Fruit fly (Drosophila melanogaster): Measurements from ENCODE around the gene pst.

The pst gene

dm6 chr3L:7356386-7357117 is 3.5 kb downstream of the pst start, which contains the start of gene CTCF (continued):
- TF ChIP-seq CG32532 (GFP tag; IDR thresholded peaks at IDR 0.05) (peak; percentile 54; the same call in 1 of the 2 replicates), Drgx (GFP tag; IDR thresholded peaks at IDR 0.05) (peak; percentile 26; the same call in 1 of the 2 replicates), CG9817 (tag; optimal IDR thresholded peaks at IDR 0.05) (peak; percentile 16), CG15011 (GFP tag; optimal IDR thresholded peaks at IDR 0.05) (no peak), CG11504 (tag; optimal IDR thresholded peaks at IDR 0.05) (no peak), pzg (GFP tag; optimal IDR thresholded peaks at IDR 0.05) (peak; percentile 62), CG17568 (GFP tag; optimal IDR thresholded peaks at IDR 0.05) (no peak), ash1 (GFP tag; optimal IDR thresholded peaks at IDR 0.05) (no peak), scrt (GFP tag; optimal IDR thresholded peaks at IDR 0.05) (no peak), HHEX (GFP tag; optimal IDR thresholded peaks at IDR 0.05) (no peak), Dip3 (GFP tag; optimal IDR thresholded peaks at IDR 0.05) (no peak), CG13894 (tag; optimal IDR thresholded peaks at IDR 0.05) (peak; percentile 35), ato (GFP tag; IDR thresholded peaks at IDR 0.05; ENCODE audit: partially characterized antibody) (no peak), sens-2 (GFP tag; IDR thresholded peaks at IDR 0.05) (no peak), mld (GFP tag; IDR thresholded peaks at IDR 0.05; ENCODE audit: partially characterized antibody) (peak; percentile 70; the same call in 2 of the 3 replicates), sug (tag; optimal IDR thresholded peaks at IDR 0.05) (peak; percentile 47), Hmr (GFP tag; optimal IDR thresholded peaks at IDR 0.05) (no peak), CG7963 (GFP tag; IDR thresholded peaks at IDR 0.05; ENCODE audit: partially characterized antibody) (peak; percentile 68), CG8924 (tag; optimal IDR thresholded peaks at IDR 0.05) (peak; percentile 69), CG2199 (GFP tag; IDR thresholded peaks at IDR 0.05) (no peak), sob (GFP tag; IDR thresholded peaks at IDR 0.05) (no peak), tap (tag; optimal IDR thresholded peaks at IDR 0.05) (peak; percentile 12), NfI (GFP tag; optimal IDR thresholded peaks at IDR 0.05) (peak; percentile 46), CG16863 (GFP tag; optimal IDR thresholded peaks at IDR 0.05) (peak; percentile 40), Vsx1 (GFP tag; optimal IDR thresholded peaks at IDR 0.05) (no peak), Max (GFP tag; optimal IDR thresholded peaks at IDR 0.05) (peak; percentile 73), gro (GFP tag; optimal IDR thresholded peaks at IDR 0.05) (peak; percentile 46), cato (GFP tag; optimal IDR thresholded peaks at IDR 0.05; ENCODE audit: borderline replicate concordance) (no peak), kni (GFP tag; optimal IDR thresholded peaks at IDR 0.05) (peak; percentile 31), Six4 (GFP tag; optimal IDR thresholded peaks at IDR 0.05) (peak; percentile 3), CG3838 (GFP tag; optimal IDR thresholded peaks at IDR 0.05) (no peak), Fer3 (tag; optimal IDR thresholded peaks at IDR 0.05) (no peak), CG9797 (GFP tag; optimal IDR thresholded peaks at IDR 0.05) (peak; percentile 36), insv (GFP tag; optimal IDR thresholded peaks at IDR 0.05) (peak in 1 of 2 experiments; percentile 50), pho (GFP tag; optimal IDR thresholded peaks at IDR 0.05) (no peak), ems (GFP tag; optimal IDR thresholded peaks at IDR 0.05) (no peak), CG12104 (GFP tag; optimal IDR thresholded peaks at IDR 0.05) (no peak), E2f2 (GFP tag; IDR thresholded peaks at IDR 0.05) (no peak; the same call in none of the 2 replicates), CG14667 (GFP tag; IDR thresholded peaks at IDR 0.05) (no peak), sr (GFP tag; IDR thresholded peaks at IDR 0.05) (no peak), CG18619 (GFP tag; optimal IDR thresholded peaks at IDR 0.05) (peak; percentile 7), sens (GFP tag) (peak; percentile 87), D (optimal IDR thresholded peaks at IDR 0.05) (peak; percentile 58), D (GFP tag; optimal IDR thresholded peaks at IDR 0.05) (peak; percentile 1), Hsf (GFP tag; optimal IDR thresholded peaks at IDR 0.05) (peak; percentile 62), crol (GFP tag; IDR thresholded peaks at IDR 0.05) (no peak), Dp (GFP tag; optimal IDR thresholded peaks at IDR 0.05) (peak; percentile 51), CG10979 (tag; optimal IDR thresholded peaks at IDR 0.05) (peak; percentile 40), CG1024 (GFP tag; IDR thresholded peaks at IDR 0.05) (peak; percentile 13; the same call in 1 of the 2 replicates)

Measured in whole organism, embryonic.